Fruit fly (Drosophila melanogaster): ENCODE measurements around the gene CG8086.

DNA sequence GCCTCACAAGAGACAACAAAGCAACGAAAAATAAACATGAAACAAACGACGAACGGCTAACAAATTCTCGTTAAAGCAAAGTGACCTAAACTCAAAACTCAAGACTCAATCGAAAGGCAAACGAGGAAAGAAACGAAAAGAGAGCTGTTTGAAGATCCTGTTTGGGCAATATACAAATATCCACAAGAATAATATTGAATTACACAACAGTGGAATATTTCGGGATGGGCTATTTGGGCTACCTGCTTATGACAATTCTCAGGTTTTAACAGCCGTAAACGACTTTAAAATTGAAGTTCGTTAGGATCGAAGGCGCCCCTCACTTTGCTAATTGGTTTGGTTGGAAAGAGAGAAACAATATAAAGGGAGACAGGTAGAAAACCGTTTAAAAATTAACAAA is 19.0 kb upstream of the CG8086 start:
- TF ChIP-seq CG8478 (optimal IDR thresholded peaks at IDR 0.05) = no peak
- no peak for TF ChIP-seq CTCF (optimal IDR thresholded peaks at IDR 0.05)
